Fruit fly (Drosophila melanogaster): ENCODE results near the gene hog.

- TF ChIP-seq Blimp-1 (GFP tag; optimal IDR thresholded peaks at IDR 0.05) = no peak
- TF ChIP-seq achi (GFP tag; optimal IDR thresholded peaks at IDR 0.05) = peak; percentile 33
- 0 out of 2 replicates have a peak, but pooled peaks have one; percentile 20 for TF ChIP-seq Gug (GFP tag; IDR thresholded peaks at IDR 0.05)
- peak; percentile 36 for TF ChIP-seq Ets96B (tag; optimal IDR thresholded peaks at IDR 0.05)
- no peak for TF ChIP-seq fkh (GFP tag; optimal IDR thresholded peaks at IDR 0.05)
- no peak for TF ChIP-seq net (GFP tag; optimal IDR thresholded peaks at IDR 0.05)
Measured at dm6 chrX:14715180-14715579, 3.6 kb downstream of the hog start.

All from whole organism, prepupa.